Worm (Caenorhabditis elegans) whole organism, L4 larva: Measurements from ENCODE around the gene C08F8.3.
A peak's percentile ranks its signal among the peaks of the same experiment; 100 is the strongest.

Experiments
- F10B5.3 ChIP-seq: sonication (generic microtip); optimal IDR thresholded peaks from 2 replicates; lab custom pipeline; 2016; ENCODE audit warnings: mild to moderate bottlenecking, missing genetic modification characterization, missing compliant biosample characterization
- T20F7.1 ChIP-seq: fragments of 200-800 bp; sonication (Bioruptor generic); optimal IDR thresholded peaks from 2 replicates; lab custom pipeline; 2018; ENCODE audit warnings: mild to moderate bottlenecking, missing genetic modification characterization, missing compliant biosample characterization
- T26A8.4 ChIP-seq: fragments of 200-800 bp; sonication (Bioruptor generic); IDR thresholded peaks from 2 replicates; pipeline ENCODE4 v1.3.6; 2022; ENCODE audit warnings: missing genetic modification characterization, missing compliant biosample characterization
- Y48G9A.11 ChIP-seq: fragments of 200-800 bp; sonication (Bioruptor generic); IDR thresholded peaks from 2 replicates; pipeline ENCODE4 v1.3.6; 2022; ENCODE audit warnings: missing genetic modification reagents, missing genetic modification characterization, missing compliant biosample characterization
- aha-1 ChIP-seq: fragments of 150-350 bp; peaks from one replicate; lab custom pipeline; 2014; ENCODE audit warnings: missing biosample characterization, missing genetic modification characterization
- aly-2 ChIP-seq: sonication (generic microtip); optimal IDR thresholded peaks from 2 replicates; lab custom pipeline; 2018; ENCODE audit warnings: missing biosample characterization, missing genetic modification characterization
- ama-1 ChIP-seq: fragments of 150-350 bp; optimal IDR thresholded peaks from 2 replicates; lab custom pipeline; 2014; ENCODE audit warnings: inconsistent platforms, mixed read lengths
- attf-4 ChIP-seq: sonication (generic microtip); optimal IDR thresholded peaks from 3 replicates; lab custom pipeline; 2017; ENCODE audit warnings: missing biosample characterization, missing genetic modification characterization
- ceh-28 ChIP-seq: fragments of 150-350 bp; optimal IDR thresholded peaks from 2 replicates; lab custom pipeline; 2014; ENCODE audit warnings: missing biosample characterization, missing genetic modification reagents, missing genetic modification characterization
- daf-16 ChIP-seq, 3 experiments: sonication (generic microtip); optimal IDR thresholded peaks; 2 replicates each; lab custom pipeline; 2016 to 2017; ENCODE audit warnings: missing genetic modification characterization in 3 of 3, missing genetic modification reagents in 3 of 3, mild to moderate bottlenecking in 2 of 3, missing compliant biosample characterization in 2 of 3, missing biosample characterization in 1 of 3, moderate library complexity in 1 of 3
- daf-19 ChIP-seq: fragments of 200-800 bp; sonication (Bioruptor generic); conservative IDR thresholded peaks from 2 replicates; pipeline ENCODE4 v1.3.6; 2022; ENCODE audit warnings: missing genetic modification characterization, missing compliant biosample characterization
- dmd-6 ChIP-seq: fragments of 200-800 bp; sonication (Bioruptor generic); IDR thresholded peaks from 2 replicates; pipeline ENCODE4 v1.3.6; 2022; ENCODE audit warnings: missing genetic modification reagents, missing genetic modification characterization, missing compliant biosample characterization
- dmd-8 ChIP-seq: fragments of 200-800 bp; sonication (Bioruptor generic); IDR thresholded peaks from 2 replicates; pipeline ENCODE4 v1.3.6; 2022; ENCODE audit warnings: missing genetic modification characterization, missing compliant biosample characterization
- dpl-1 ChIP-seq: fragments of 150-350 bp; optimal IDR thresholded peaks from 2 replicates; lab custom pipeline; 2014; ENCODE audit warnings: missing biosample characterization, missing genetic modification reagents, missing genetic modification characterization
- duxl-1 ChIP-seq: sonication (generic microtip); optimal IDR thresholded peaks from 2 replicates; lab custom pipeline; 2016; ENCODE audit warnings: mild to moderate bottlenecking, missing genetic modification characterization, moderate library complexity, missing compliant biosample characterization; ENCODE audit not compliant: poor library complexity
- dve-1 ChIP-seq: sonication (generic microtip); optimal IDR thresholded peaks from 2 replicates; lab custom pipeline; 2017; ENCODE audit warnings: antibody characterized with exemption, mild to moderate bottlenecking, missing genetic modification characterization, missing compliant biosample characterization; ENCODE audit not compliant: insufficient read depth
- egl-27 ChIP-seq: sonication (generic microtip); optimal IDR thresholded peaks from 3 replicates; lab custom pipeline; 2017; ENCODE audit warnings: missing biosample characterization, missing genetic modification reagents, missing genetic modification characterization
- lim-7 ChIP-seq: fragments of 200-800 bp; sonication (Bioruptor generic); IDR thresholded peaks from 2 replicates; pipeline ENCODE4 v1.3.6; 2022; ENCODE audit warnings: missing genetic modification characterization, missing compliant biosample characterization
- lin-15B ChIP-seq: fragments of 150-350 bp; sonication (generic microtip); optimal IDR thresholded peaks from 3 replicates; lab custom pipeline; 2014; ENCODE audit warnings: missing biosample characterization, missing genetic modification characterization
- lin-38 ChIP-seq: fragments of 200-800 bp; sonication (Bioruptor generic); IDR thresholded peaks from 2 replicates; pipeline ENCODE4 v1.3.6; 2022; ENCODE audit warnings: missing genetic modification reagents, missing genetic modification characterization, missing compliant biosample characterization
- lir-3 ChIP-seq: sonication (generic microtip); optimal IDR thresholded peaks from 2 replicates; lab custom pipeline; 2016; ENCODE audit warnings: mild to moderate bottlenecking, missing genetic modification characterization, missing compliant biosample characterization
- lsy-2 ChIP-seq, 2 experiments: fragments of 150-350 bp in 1 of 2; sonication (generic microtip) in 1 of 2; optimal IDR thresholded peaks; 2 replicates each; lab custom pipeline; 2014 to 2017; ENCODE audit warnings: missing biosample characterization in 2 of 2, missing genetic modification characterization in 2 of 2
- mdt-29 ChIP-seq: fragments of 200-800 bp; sonication (Bioruptor generic); IDR thresholded peaks from 2 replicates; pipeline ENCODE4 v1.3.6; 2022; ENCODE audit warnings: missing genetic modification reagents, missing genetic modification characterization, missing compliant biosample characterization
- mep-1 ChIP-seq: fragments of 150-350 bp; sonication (generic microtip); optimal IDR thresholded peaks from 3 replicates; lab custom pipeline; 2014; ENCODE audit warnings: missing biosample characterization, missing genetic modification characterization
- nhr-28 ChIP-seq: fragments of 150-350 bp; optimal IDR thresholded peaks from 2 replicates; lab custom pipeline; 2014; ENCODE audit warnings: missing biosample characterization, missing genetic modification characterization
- nhr-42 ChIP-seq: fragments of 200-800 bp; sonication (Bioruptor generic); IDR thresholded peaks from 2 replicates; pipeline ENCODE4 v1.3.6; 2022; ENCODE audit warnings: missing genetic modification characterization, missing compliant biosample characterization
- nhr-48 ChIP-seq: sonication (generic microtip); optimal IDR thresholded peaks from 2 replicates; lab custom pipeline; 2016; ENCODE audit warnings: mild to moderate bottlenecking, missing genetic modification characterization, missing compliant biosample characterization
- nhr-6 ChIP-seq: fragments of 150-350 bp; optimal IDR thresholded peaks from 2 replicates; lab custom pipeline; 2014; ENCODE audit warnings: missing biosample characterization, missing genetic modification characterization
- pha-4 ChIP-seq, 2 experiments: fragments of 150-350 bp in 1 of 2; fragments of 200-800 bp in 1 of 2; sonication (Bioruptor generic) in 1 of 2; IDR thresholded peaks in 1 of 2; optimal IDR thresholded peaks in 1 of 2; 2 replicates each; pipeline versions ENCODE4 v1.3.6 to Lab custom; 2014 to 2022; ENCODE audit warnings: missing genetic modification characterization in 2 of 2, missing genetic modification reagents in 2 of 2, missing biosample characterization in 1 of 2, missing compliant biosample characterization in 1 of 2
- php-3 ChIP-seq: fragments of 200-800 bp; sonication (Bioruptor generic); IDR thresholded peaks from 2 replicates; pipeline ENCODE4 v1.3.6; 2022; ENCODE audit warnings: missing genetic modification reagents, missing genetic modification characterization, missing compliant biosample characterization
- pqm-1 ChIP-seq: sonication (generic microtip); optimal IDR thresholded peaks from 2 replicates; lab custom pipeline; 2017; ENCODE audit warnings: missing biosample characterization, missing genetic modification characterization
- saeg-2 ChIP-seq: fragments of 200-800 bp; sonication (Bioruptor generic); IDR thresholded peaks from 2 replicates; pipeline ENCODE4 v1.3.6; 2022; ENCODE audit warnings: missing genetic modification reagents, missing genetic modification characterization, missing compliant biosample characterization
- skn-1 ChIP-seq: fragments of 150-350 bp; optimal IDR thresholded peaks from 2 replicates; lab custom pipeline; 2014; ENCODE audit warnings: missing biosample characterization, missing genetic modification characterization
- snpc-1.2 ChIP-seq: fragments of 200-800 bp; sonication (Bioruptor generic); IDR thresholded peaks from 2 replicates; pipeline ENCODE4 v1.3.6; 2022; ENCODE audit warnings: missing genetic modification reagents, missing genetic modification characterization, missing compliant biosample characterization
- spr-1 ChIP-seq: sonication (generic microtip); optimal IDR thresholded peaks from 2 replicates; lab custom pipeline; 2016; ENCODE audit warnings: mild to moderate bottlenecking, missing genetic modification characterization, missing compliant biosample characterization
- spr-3 ChIP-seq: fragments of 200-800 bp; sonication (Bioruptor generic); optimal IDR thresholded peaks from 2 replicates; lab custom pipeline; 2018; ENCODE audit warnings: mild to moderate bottlenecking, missing genetic modification characterization, missing compliant biosample characterization
- unc-62 ChIP-seq, 3 experiments: fragments of 150-350 bp in 1 of 3; sonication (generic microtip); optimal IDR thresholded peaks in 2 of 3; peaks in 1 of 3; 1 replicate in 1 of 3; 2 replicates in 2 of 3; lab custom pipeline; 2014 to 2017; ENCODE audit warnings: missing biosample characterization in 3 of 3, missing genetic modification characterization in 3 of 3, missing genetic modification reagents in 3 of 3, missing genotype in 1 of 3
- vab-7 ChIP-seq: fragments of 200-800 bp; sonication (Bioruptor generic); IDR thresholded peaks from 2 replicates; pipeline ENCODE4 v1.3.6; 2022; ENCODE audit warnings: missing genetic modification reagents, missing genetic modification characterization, missing compliant biosample characterization
- zfp-2 ChIP-seq: sonication (generic microtip); optimal IDR thresholded peaks from 2 replicates; lab custom pipeline; 2016; ENCODE audit warnings: mild to moderate bottlenecking, missing genetic modification characterization, missing compliant biosample characterization
- zfp-3 ChIP-seq: fragments of 200-800 bp; sonication (Bioruptor generic); conservative IDR thresholded peaks from 2 replicates; pipeline ENCODE4 v1.3.6; 2022; ENCODE audit warnings: missing genetic modification reagents, missing genetic modification characterization, missing compliant biosample characterization
- ztf-11 ChIP-seq: fragments of 150-350 bp; optimal IDR thresholded peaks from 2 replicates; lab custom pipeline; 2014; ENCODE audit warnings: missing biosample characterization, missing genetic modification characterization

The C08F8.3 gene

ce11 chrIV:11180077-11180476, 25.2 kb downstream of the C08F8.3 start (continued):
- TF ChIP-seq F10B5.3 (no peak), daf-19 (no peak), aha-1 (tag; lab: Kevin White, UChicago) (peak; percentile 78), dmd-6 (no peak), dmd-8 (GFP tag; lab: Robert Waterston, UW) (no peak), nhr-28 (tag; lab: Kevin White, UChicago) (peak; percentile 99), lim-7 (GFP tag; lab: Robert Waterston, UW) (no peak), zfp-2 (tag; lab: Kevin White, UChicago) (no peak), ceh-28 (tag; lab: Kevin White, UChicago) (no peak), lsy-2 (tag; optimal IDR thresholded peaks at IDR 0.05; lab: Kevin White, UChicago) (peak in 1 of 2 experiments; percentile 3), Y48G9A.11 (no peak)

DNA sequence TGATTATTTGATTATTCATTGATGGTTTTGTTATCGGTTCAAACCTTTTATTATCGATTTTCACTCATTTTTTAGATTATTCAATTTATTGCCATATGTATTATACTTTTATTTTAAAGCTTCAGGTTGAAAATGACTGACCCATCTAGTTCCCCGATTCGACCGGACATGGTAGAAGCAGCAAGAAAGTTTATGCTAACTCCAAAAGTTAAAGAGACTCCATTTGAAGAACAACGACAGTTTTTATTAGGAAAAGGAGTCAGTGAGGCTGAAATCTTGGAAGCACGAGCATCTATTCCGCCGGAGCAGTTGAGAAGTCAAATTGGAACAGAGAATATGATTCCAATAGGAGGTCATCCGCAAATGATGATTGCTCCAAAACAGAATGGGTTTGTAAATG, 28.2 kb downstream of the C08F8.3 start, which contains the start of gene prx-14:
Gene prx-14 (plus strand): TSS at position 120 of the 400 bp plus-strand sequence.
- TF ChIP-seq ama-1 (lab: Kevin White, UChicago) (peak; percentile 41), aha-1 (tag; lab: Kevin White, UChicago) (peak; percentile 88), lin-38 (GFP tag; lab: Robert Waterston, UW) (peak; percentile 40), nhr-48 (tag; lab: Kevin White, UChicago) (peak; percentile 5), php-3 (0 out of 2 replicates have a peak, but pooled peaks have one; percentile 25), dpl-1 (GFP tag; lab: Kevin White, UChicago) (no peak), snpc-1.2 (GFP tag; lab: Robert Waterston, UW) (no peak), aly-2 (tag; lab: Kevin White, UChicago) (no peak), mep-1 (tag; lab: Kevin White, UChicago) (peak; percentile 14), mdt-29 (no peak), lin-15B (tag; lab: Kevin White, UChicago) (no peak), ceh-28 (tag; lab: Kevin White, UChicago) (no peak), zfp-3 (GFP tag; lab: Robert Waterston, UW) (0 out of 2 replicates have a peak, but pooled peaks have one; percentile 61), T20F7.1 (GFP tag; lab: Kevin White, UChicago) (no peak), duxl-1 (tag; lab: Kevin White, UChicago) (no peak), ztf-11 (tag; lab: Kevin White, UChicago) (no peak), attf-4 (tag; lab: Kevin White, UChicago) (no peak), vab-7 (GFP tag; lab: Robert Waterston, UW) (no peak), saeg-2 (GFP tag; lab: Robert Waterston, UW) (no peak), pha-4 (GFP tag; IDR thresholded peaks at IDR 0.05; lab: Robert Waterston, UW) (peak; percentile 37; the same call in 1 of the 2 replicates), pha-4 (tag; optimal IDR thresholded peaks at IDR 0.05; lab: Kevin White, UChicago) (no peak), zfp-2 (tag; lab: Kevin White, UChicago) (no peak), pqm-1 (tag; lab: Kevin White, UChicago) (peak; percentile 11), nhr-6 (tag; lab: Kevin White, UChicago) (no peak), dve-1 (tag; lab: Kevin White, UChicago) (peak; percentile 5), egl-27 (tag; lab: Kevin White, UChicago) (no peak), T26A8.4 (GFP tag; lab: Robert Waterston, UW) (no peak), spr-3 (no peak), skn-1 (tag; lab: Kevin White, UChicago) (no peak)

DNA sequence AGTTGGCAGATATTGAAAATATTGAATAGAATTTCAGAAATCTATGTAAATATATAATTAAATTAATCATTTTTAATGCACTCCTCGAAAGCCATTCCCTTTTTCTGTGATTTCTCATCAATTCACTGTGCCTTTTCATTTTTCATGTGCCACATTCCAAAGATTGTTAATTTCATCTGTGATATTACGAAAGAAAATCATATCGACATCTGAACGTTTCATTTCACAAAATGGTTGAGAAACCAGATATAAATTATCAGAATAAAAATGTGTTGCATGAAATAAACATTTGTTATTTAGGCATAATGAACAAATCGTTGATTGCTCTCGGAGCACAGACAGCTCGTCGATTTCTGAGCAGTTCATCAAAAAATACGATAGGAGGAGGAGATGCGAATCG, 29.1 kb downstream of the C08F8.3 start, which contains the start of gene nuaf-3:
Gene nuaf-3 (plus strand): TSS at position 301 of the 400 bp plus-strand sequence.
- TF ChIP-seq spr-3 (no peak), lir-3 (tag; lab: Kevin White, UChicago) (no peak), ama-1 (lab: Kevin White, UChicago) (peak; percentile 44), daf-16 (GFP tag; optimal IDR thresholded peaks at IDR 0.05; lab: Kevin White, UChicago) (no peak), daf-16 (tag; optimal IDR thresholded peaks at IDR 0.05; lab: Kevin White, UChicago) (peak; percentile 34), lim-7 (GFP tag; lab: Robert Waterston, UW) (no peak), T26A8.4 (GFP tag; lab: Robert Waterston, UW) (0 out of 2 replicates have a peak, but pooled peaks have one; percentile 27), dve-1 (tag; lab: Kevin White, UChicago) (peak; percentile 22), nhr-42 (GFP tag; lab: Robert Waterston, UW) (no peak), lin-15B (tag; lab: Kevin White, UChicago) (no peak), spr-1 (tag; lab: Kevin White, UChicago) (no peak), unc-62 (GFP tag; optimal IDR thresholded peaks at IDR 0.05 in 1 of 2; lab: Kevin White, UChicago) (peak in 1 of 2 experiments; percentile 12), unc-62 (tag; optimal IDR thresholded peaks at IDR 0.05; lab: Kevin White, UChicago) (no peak)
- TF ChIP-seq, all 104 proteins: peak for 5
